Worm (Caenorhabditis elegans) whole organism, late embryonic: ENCODE data around the gene vha-6.

Experiments
- K02D7.2 ChIP-seq: sonication (generic microtip); optimal IDR thresholded peaks from 2 replicates; lab custom pipeline; 2017; ENCODE audit warnings: mild to moderate bottlenecking, missing genetic modification characterization, missing compliant biosample characterization
- nhr-11 ChIP-seq: fragments of 150-350 bp; optimal IDR thresholded peaks from 2 replicates; lab custom pipeline; 2014; ENCODE audit warnings: missing biosample characterization, missing genetic modification characterization
- sox-2 ChIP-seq: fragments of 200-800 bp; sonication (Bioruptor generic); IDR thresholded peaks from 2 replicates; pipeline ENCODE4 v1.3.6; 2022; ENCODE audit warnings: missing genetic modification reagents, missing genetic modification characterization, missing compliant biosample characterization
- tbx-2 ChIP-seq: sonication (generic microtip); optimal IDR thresholded peaks from 2 replicates; lab custom pipeline; 2016; ENCODE audit warnings: missing genetic modification characterization, missing compliant biosample characterization
- ztf-16 ChIP-seq: sonication (generic microtip); optimal IDR thresholded peaks from 2 replicates; lab custom pipeline; 2017; ENCODE audit warnings: missing genetic modification characterization, missing compliant biosample characterization

DNA sequence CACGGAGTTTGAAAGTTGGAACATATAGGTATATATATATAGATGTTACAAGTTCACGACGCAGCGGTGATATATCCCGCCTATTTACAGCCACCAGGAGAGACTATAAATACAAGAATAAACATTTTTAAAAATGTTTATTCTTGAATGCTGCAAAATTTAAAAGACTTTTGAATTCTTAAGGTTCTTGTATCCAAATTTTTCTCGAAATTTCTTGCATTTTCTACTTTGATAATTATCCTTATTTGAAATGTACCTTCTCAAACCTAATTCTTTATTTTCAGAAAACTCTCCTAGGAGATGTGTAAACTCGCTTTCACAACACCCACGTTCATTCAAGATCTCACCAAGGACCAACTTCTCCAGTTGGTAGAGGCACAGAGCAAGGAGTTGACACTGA, 6.7 kb downstream of the vha-6 start, which contains the start of gene C05D12.4:
- TF ChIP-seq tbx-2 = no peak
- TF ChIP-seq K02D7.2 (tag; lab: Kevin White, UChicago) = no peak
- TF ChIP-seq ztf-16 (tag; lab: Kevin White, UChicago) = no peak
- no peak for TF ChIP-seq nhr-11
- no peak for TF ChIP-seq sox-2 (GFP tag; lab: Robert Waterston, UW)
